Worm (Caenorhabditis elegans): ENCODE measurements around the gene C08G5.6.

C08G5.6 gene

ce11 chrII:808457-808856 lies 38.1 kb downstream of the C08G5.6 start, which contains the start of gene F46F5.11:
Gene F46F5.11 (plus strand): TSS chrII:808757.
- TF ChIP-seq drap-1 (GFP tag; optimal IDR thresholded peaks at IDR 0.05) = no peak
- no peak for TF ChIP-seq lsy-2 (tag; optimal IDR thresholded peaks at IDR 0.05)
- TF ChIP-seq nhr-28 (tag; optimal IDR thresholded peaks at IDR 0.05) = no peak
- no peak for TF ChIP-seq blmp-1 (tag; optimal IDR thresholded peaks at IDR 0.05)
- no peak for TF ChIP-seq unc-62 (GFP tag; optimal IDR thresholded peaks at IDR 0.05)
- TF ChIP-seq ceh-43 (GFP tag; optimal IDR thresholded peaks at IDR 0.05) = no peak
- no peak for TF ChIP-seq nhr-76 (tag; optimal IDR thresholded peaks at IDR 0.05)
- no peak for TF ChIP-seq cnd-1 (tag; optimal IDR thresholded peaks at IDR 0.05)
- TF ChIP-seq ceh-39 (tag; optimal IDR thresholded peaks at IDR 0.05) = no peak

ce11 chrII:812917-813316 lies 42.6 kb downstream of the C08G5.6 start, which contains the start of gene F46F5.5:
Gene F46F5.5 (minus strand): TSS chrII:813017.
- no peak for TF ChIP-seq bed-3 (GFP tag; optimal IDR thresholded peaks at IDR 0.05)

- no peak for TF ChIP-seq nhr-28 (tag; optimal IDR thresholded peaks at IDR 0.05)
- TF ChIP-seq elt-1 (tag; optimal IDR thresholded peaks at IDR 0.05; ENCODE audit: borderline replicate concordance, insufficient read depth) = no peak
- no peak for TF ChIP-seq mep-1 (tag; optimal IDR thresholded peaks at IDR 0.05)
- TF ChIP-seq ceh-39 (tag; optimal IDR thresholded peaks at IDR 0.05) = no peak
- no peak for TF ChIP-seq lin-32 (GFP tag; optimal IDR thresholded peaks at IDR 0.05)
- no peak for TF ChIP-seq blmp-1 (tag; optimal IDR thresholded peaks at IDR 0.05)
- no peak for TF ChIP-seq mab-5 (tag; optimal IDR thresholded peaks at IDR 0.05)
- TF ChIP-seq mls-2 (tag; optimal IDR thresholded peaks at IDR 0.05) = no peak
- no peak for TF ChIP-seq unc-62 (GFP tag; optimal IDR thresholded peaks at IDR 0.05)
- TF ChIP-seq nhr-76 (tag; optimal IDR thresholded peaks at IDR 0.05) = no peak
- no peak for TF ChIP-seq elt-3 (tag; optimal IDR thresholded peaks at IDR 0.05)
- TF ChIP-seq sem-2 (GFP tag; optimal IDR thresholded peaks at IDR 0.05) = no peak
- TF ChIP-seq ces-1 (GFP tag; optimal IDR thresholded peaks at IDR 0.05) = no peak
- TF ChIP-seq M03D4.4 (tag; optimal IDR thresholded peaks at IDR 0.05) = no peak
- TF ChIP-seq lsy-2 (tag; optimal IDR thresholded peaks at IDR 0.05) = no peak
- no peak for TF ChIP-seq cnd-1 (tag; optimal IDR thresholded peaks at IDR 0.05)
- TF ChIP-seq tbx-8 (GFP tag; optimal IDR thresholded peaks at IDR 0.05) = no peak
These were observed 44.4 kb downstream of the C08G5.6 start, which contains the start of gene msrp-3 for ce11 chrII:814737-815136. Gene msrp-3 (minus strand): TSS chrII:814837.

ce11 chrII:820519-820918 lies 50.2 kb downstream of the C08G5.6 start, which contains the start of gene F46F5.7:
Gene F46F5.7 (minus strand): TSS chrII:820619.
- TF ChIP-seq elt-1 (tag; optimal IDR thresholded peaks at IDR 0.05; ENCODE audit: borderline replicate concordance, insufficient read depth) (no peak), mls-2 (tag; optimal IDR thresholded peaks at IDR 0.05) (no peak), nhr-237 (tag; optimal IDR thresholded peaks at IDR 0.05) (no peak), bed-3 (GFP tag; optimal IDR thresholded peaks at IDR 0.05) (no peak), lsy-2 (tag; optimal IDR thresholded peaks at IDR 0.05) (no peak)

ce11 chrII:821514-821913 lies 51.2 kb downstream of the C08G5.6 start, which contains the start of gene F46F5.8:
Gene F46F5.8 (minus strand): TSS chrII:821614.
- TF ChIP-seq cnd-1 (tag; optimal IDR thresholded peaks at IDR 0.05) = no peak
- no peak for TF ChIP-seq lsy-2 (tag; optimal IDR thresholded peaks at IDR 0.05)
- TF ChIP-seq M03D4.4 (tag; optimal IDR thresholded peaks at IDR 0.05) = no peak
- TF ChIP-seq bed-3 (GFP tag; optimal IDR thresholded peaks at IDR 0.05) = no peak
- no peak for TF ChIP-seq ham-2 (GFP tag; optimal IDR thresholded peaks at IDR 0.05)
- TF ChIP-seq nhr-28 (tag; optimal IDR thresholded peaks at IDR 0.05) = no peak
- no peak for TF ChIP-seq sptf-1 (tag; optimal IDR thresholded peaks at IDR 0.05)
- TF ChIP-seq ztf-11 (tag; optimal IDR thresholded peaks at IDR 0.05) = no peak
- TF ChIP-seq ceh-43 (GFP tag; optimal IDR thresholded peaks at IDR 0.05) = no peak

All from whole organism, mixed stage, embryonic.